Worm (Caenorhabditis elegans): ENCODE results near the gene gasr-8.

The gasr-8 gene

DNA sequence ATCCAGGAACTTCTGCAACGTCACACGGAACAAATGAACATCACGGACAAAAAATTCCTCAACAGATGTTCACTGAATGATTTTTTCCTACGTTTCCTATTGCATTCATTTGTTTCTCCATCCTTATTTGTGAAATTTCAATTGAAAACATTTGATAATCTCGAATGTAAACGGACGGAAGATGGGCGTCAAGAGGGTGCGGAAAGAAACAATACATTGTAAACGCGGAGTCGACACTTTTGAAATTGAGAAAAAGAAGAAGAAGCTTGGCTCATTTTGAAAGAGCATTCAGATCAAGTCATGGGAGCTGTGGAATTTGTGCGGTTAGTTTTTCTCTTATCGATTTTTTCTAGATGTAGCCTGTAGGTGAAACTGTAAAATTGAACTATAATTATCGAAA, 25.9 kb upstream of the gasr-8 start, which contains the start of gene C47E8.9:
Gene C47E8.9, plus strand, starts transcription at position 301 of the 400 bp plus-strand sequence.
- no peak for TF ChIP-seq hnd-1 (tag; optimal IDR thresholded peaks at IDR 0.05)
- TF ChIP-seq ama-1 (optimal IDR thresholded peaks at IDR 0.05): no peak
- no peak for TF ChIP-seq pes-1 (GFP tag; IDR thresholded peaks at IDR 0.05)
- no peak for TF ChIP-seq ets-7 (tag; optimal IDR thresholded peaks at IDR 0.05)

DNA sequence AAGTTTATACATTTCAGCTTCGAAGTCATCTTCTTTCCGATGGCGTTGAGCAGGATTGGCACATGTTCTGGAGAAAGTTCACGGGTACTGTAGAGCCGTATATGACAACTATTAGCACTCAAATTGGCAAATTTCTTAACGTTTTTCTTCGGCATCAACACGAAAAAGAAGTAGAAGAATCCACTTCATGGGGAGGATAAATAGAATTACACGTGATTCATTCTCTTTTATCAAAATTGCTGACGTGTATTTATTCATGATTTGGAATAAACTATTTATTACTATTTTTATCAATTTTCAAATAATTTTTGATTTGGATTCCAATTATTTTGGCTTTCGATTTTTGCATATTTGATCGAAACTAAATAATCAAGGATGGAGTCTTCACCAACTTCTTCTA, 23.2 kb upstream of the gasr-8 start, which contains the start of gene C47E8.1:
Gene C47E8.1, plus strand, starts transcription at position 301 of the 400 bp plus-strand sequence.
- TF ChIP-seq F13C5.2 (tag; optimal IDR thresholded peaks at IDR 0.05) (no peak), aly-1 (tag; optimal IDR thresholded peaks at IDR 0.05) (no peak), scrt-1 (GFP tag; IDR thresholded peaks at IDR 0.05) (no peak), sea-1 (GFP tag; conservative IDR thresholded peaks at IDR 0.05) (no peak), ceh-36 (tag; optimal IDR thresholded peaks at IDR 0.05) (no peak), tbx-37 (GFP tag; conservative IDR thresholded peaks at IDR 0.05) (no peak)

DNA sequence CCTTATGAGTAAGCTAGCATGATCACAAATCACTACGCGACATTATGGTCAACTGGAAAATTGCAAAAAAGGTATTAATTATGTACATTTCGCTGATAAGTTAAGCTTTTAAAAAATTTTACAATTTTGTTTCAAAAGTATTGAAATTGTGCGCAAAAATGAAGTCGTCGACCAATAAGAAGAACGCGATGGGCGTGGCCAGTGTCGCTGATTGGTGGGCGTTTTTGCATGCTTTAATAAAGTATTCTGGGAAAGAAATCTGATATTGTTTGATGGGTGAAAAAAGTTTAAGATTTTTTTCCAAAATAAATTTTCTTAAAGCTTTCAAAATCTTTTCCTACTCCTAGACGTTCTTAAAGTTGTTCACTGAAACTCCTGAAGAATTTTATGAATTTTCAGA, 10.6 kb upstream of the gasr-8 start:
- TF ChIP-seq hmbx-1 (tag; optimal IDR thresholded peaks at IDR 0.05): no peak
- no peak for TF ChIP-seq sea-1 (GFP tag; conservative IDR thresholded peaks at IDR 0.05)
- no peak for TF ChIP-seq flt-1 (GFP tag; IDR thresholded peaks at IDR 0.05)
- TF ChIP-seq hmg-4 (GFP tag; optimal IDR thresholded peaks at IDR 0.05): no peak
- TF ChIP-seq ceh-36 (tag; optimal IDR thresholded peaks at IDR 0.05): no peak
- TF ChIP-seq ama-1 (optimal IDR thresholded peaks at IDR 0.05): no peak

DNA sequence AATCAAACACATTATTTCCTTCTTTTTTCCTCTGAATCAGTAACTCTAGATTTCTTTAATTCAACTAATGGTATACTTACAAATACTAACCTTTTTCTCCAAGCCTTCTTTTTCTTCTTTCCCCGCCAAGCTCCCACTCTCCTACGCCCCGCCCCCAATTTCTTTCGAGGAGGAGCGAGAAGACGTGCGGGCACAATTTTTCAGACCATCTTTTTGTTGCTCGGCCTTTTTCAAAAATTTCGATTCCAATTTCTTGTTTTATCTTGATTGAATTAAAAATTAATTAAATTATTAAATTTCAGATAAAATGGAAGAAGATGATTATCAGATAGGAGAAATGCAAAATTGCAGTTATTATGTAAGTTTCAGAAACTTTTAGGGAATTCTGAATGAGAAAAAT, 8.9 kb upstream of the gasr-8 start, which contains the start of gene C47E8.3:
Gene C47E8.3, plus strand, starts transcription at position 301 of the 400 bp plus-strand sequence.
- TF ChIP-seq pes-1 (GFP tag; IDR thresholded peaks at IDR 0.05) (no peak), hmg-4 (GFP tag; optimal IDR thresholded peaks at IDR 0.05) (no peak), aly-1 (tag; optimal IDR thresholded peaks at IDR 0.05) (no peak), ets-7 (tag; optimal IDR thresholded peaks at IDR 0.05) (no peak)

DNA sequence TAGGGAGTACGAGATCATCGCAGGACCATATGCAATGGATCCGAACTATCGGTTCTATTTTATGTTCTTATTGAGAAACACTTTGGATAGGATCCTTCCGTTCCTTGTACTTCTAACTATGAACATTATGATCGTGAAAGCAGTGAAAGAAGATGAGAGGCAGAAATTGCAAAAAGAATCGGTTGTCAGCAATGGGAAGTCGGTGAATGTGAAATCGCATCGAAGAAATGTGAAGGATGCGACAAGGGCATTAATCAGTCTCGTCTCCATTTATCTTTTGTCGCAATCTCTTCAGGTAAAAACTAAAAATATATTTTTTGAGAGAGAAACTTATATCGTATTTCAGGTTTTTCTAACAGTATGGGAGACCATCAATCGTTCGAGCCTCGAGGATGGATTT, 6.0 kb upstream of the gasr-8 start:
- TF ChIP-seq ceh-36 (tag; optimal IDR thresholded peaks at IDR 0.05) (no peak), hnd-1 (tag; optimal IDR thresholded peaks at IDR 0.05) (no peak), ets-7 (tag; optimal IDR thresholded peaks at IDR 0.05) (no peak), tbx-37 (GFP tag; conservative IDR thresholded peaks at IDR 0.05) (no peak), flt-1 (GFP tag; IDR thresholded peaks at IDR 0.05) (no peak), tbx-11 (GFP tag; IDR thresholded peaks at IDR 0.05) (no peak), hmg-4 (GFP tag; optimal IDR thresholded peaks at IDR 0.05) (no peak), B0310.2 (tag; optimal IDR thresholded peaks at IDR 0.05) (no peak), hmbx-1 (tag; optimal IDR thresholded peaks at IDR 0.05) (no peak), ama-1 (optimal IDR thresholded peaks at IDR 0.05) (no peak), ceh-13 (GFP tag; optimal IDR thresholded peaks at IDR 0.05) (no peak), tra-4 (tag; optimal IDR thresholded peaks at IDR 0.05) (no peak), F13C5.2 (tag; optimal IDR thresholded peaks at IDR 0.05) (no peak), sea-1 (GFP tag; conservative IDR thresholded peaks at IDR 0.05) (no peak), scrt-1 (GFP tag; IDR thresholded peaks at IDR 0.05) (no peak), aly-1 (tag; optimal IDR thresholded peaks at IDR 0.05) (no peak)

DNA sequence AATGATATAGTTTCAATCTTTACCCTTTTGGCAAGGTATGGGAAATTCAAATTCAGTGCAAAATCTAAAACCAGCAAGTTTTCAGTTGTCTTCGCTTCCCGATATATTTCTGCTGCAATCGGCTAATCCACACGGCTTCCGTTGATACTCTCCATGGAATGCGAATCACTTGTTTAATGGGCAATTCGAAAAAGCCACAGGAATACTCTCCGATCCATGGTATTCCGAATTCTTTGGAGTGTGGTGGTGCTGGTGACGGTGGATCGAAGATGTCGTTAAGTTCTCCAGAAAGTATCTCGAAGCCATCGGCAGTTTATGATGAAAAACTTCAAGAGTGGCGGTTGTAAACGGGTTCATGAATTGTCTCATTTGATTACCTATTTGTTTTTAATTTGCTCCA, 5.6 kb upstream of the gasr-8 start:
- TF ChIP-seq ceh-36 (tag; optimal IDR thresholded peaks at IDR 0.05) (no peak), ets-7 (tag; optimal IDR thresholded peaks at IDR 0.05) (no peak), hnd-1 (tag; optimal IDR thresholded peaks at IDR 0.05) (no peak), hmbx-1 (tag; optimal IDR thresholded peaks at IDR 0.05) (no peak), pes-1 (GFP tag; IDR thresholded peaks at IDR 0.05) (no peak), aly-1 (tag; optimal IDR thresholded peaks at IDR 0.05) (no peak), B0310.2 (tag; optimal IDR thresholded peaks at IDR 0.05) (no peak)

DNA sequence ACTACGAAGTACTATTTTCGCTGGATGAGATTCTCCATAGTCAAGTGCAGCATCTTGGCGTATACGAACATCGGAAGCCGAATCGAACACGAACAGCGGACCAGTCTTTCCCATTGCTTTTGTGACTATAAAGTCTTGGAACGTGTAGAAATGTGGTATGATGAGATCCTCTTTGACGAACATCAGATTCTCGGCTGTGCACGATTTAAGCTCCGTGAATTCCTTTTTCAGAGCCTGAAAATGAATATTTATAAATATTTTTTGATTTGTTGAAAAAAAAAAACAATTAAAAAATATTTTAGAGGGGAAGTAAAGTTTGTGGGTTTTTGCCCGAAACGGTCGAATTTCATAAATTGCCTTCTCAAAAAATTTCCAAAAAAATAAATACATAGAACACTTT, 5.0 kb upstream of the gasr-8 start:
- TF ChIP-seq tra-4 (tag; optimal IDR thresholded peaks at IDR 0.05): no peak
- no peak for TF ChIP-seq tbx-37 (GFP tag; conservative IDR thresholded peaks at IDR 0.05)
- TF ChIP-seq hnd-1 (tag; optimal IDR thresholded peaks at IDR 0.05): no peak
- no peak for TF ChIP-seq aly-1 (tag; optimal IDR thresholded peaks at IDR 0.05)
- TF ChIP-seq tbx-11 (GFP tag; IDR thresholded peaks at IDR 0.05): no peak
- no peak for TF ChIP-seq scrt-1 (GFP tag; IDR thresholded peaks at IDR 0.05)
- TF ChIP-seq ama-1 (optimal IDR thresholded peaks at IDR 0.05): no peak
- no peak for TF ChIP-seq hmg-4 (GFP tag; optimal IDR thresholded peaks at IDR 0.05)
- TF ChIP-seq F13C5.2 (tag; optimal IDR thresholded peaks at IDR 0.05): no peak
- TF ChIP-seq hmbx-1 (tag; optimal IDR thresholded peaks at IDR 0.05): no peak
- TF ChIP-seq pes-1 (GFP tag; IDR thresholded peaks at IDR 0.05): no peak
- no peak for TF ChIP-seq B0310.2 (tag; optimal IDR thresholded peaks at IDR 0.05)
- TF ChIP-seq ceh-36 (tag; optimal IDR thresholded peaks at IDR 0.05): no peak

DNA sequence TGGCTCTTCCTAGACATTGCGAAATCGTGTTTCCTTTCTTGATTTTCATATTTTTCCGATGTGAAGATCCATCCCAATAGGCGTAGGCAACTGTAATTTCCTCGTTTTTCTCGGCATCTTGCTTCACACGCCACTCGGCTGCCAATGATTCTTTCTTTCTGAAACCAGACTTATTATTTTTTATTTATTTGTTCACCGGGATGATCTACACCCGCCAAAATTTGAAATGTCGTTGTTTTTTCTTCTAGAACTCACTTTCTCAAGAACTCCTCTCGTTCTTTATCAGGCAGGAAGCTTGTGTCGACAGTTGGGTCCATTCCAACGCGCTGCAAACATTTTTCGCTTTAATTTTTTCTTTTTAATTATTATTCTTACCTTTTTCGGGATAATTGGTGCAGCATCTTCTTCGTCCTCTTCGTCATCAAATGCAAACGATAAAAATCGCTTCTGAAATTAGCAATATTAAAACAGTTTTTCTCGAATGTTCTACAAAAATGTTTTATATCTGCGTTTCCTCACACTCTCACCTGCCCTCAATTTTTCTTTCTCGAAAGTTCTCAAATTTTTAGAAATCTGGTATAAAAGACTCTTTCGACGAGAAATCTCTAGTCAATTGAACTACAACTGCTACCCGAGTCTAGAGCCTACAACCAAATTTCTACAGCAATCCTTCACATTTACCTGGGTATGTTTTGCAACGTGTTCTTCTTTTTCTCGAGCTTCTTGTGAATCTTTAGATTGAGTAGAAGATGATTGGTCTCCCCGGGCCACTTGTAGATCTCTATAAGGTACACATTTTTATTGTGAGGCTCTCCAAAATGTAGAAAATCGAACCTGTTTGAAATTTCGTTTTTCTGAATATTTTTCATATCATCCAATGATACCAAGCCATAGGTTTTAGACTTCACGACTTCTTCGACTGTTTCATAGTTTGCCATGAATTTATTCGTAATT, 4.3 kb upstream of the gasr-8 start, which contains the start of gene hsp-90:
Gene hsp-90, plus strand, starts transcription at position 560 of the 954 bp plus-strand sequence.
- TF ChIP-seq flt-1 (GFP tag; IDR thresholded peaks at IDR 0.05) (no peak), ama-1 (optimal IDR thresholded peaks at IDR 0.05) (no peak), ceh-13 (GFP tag; optimal IDR thresholded peaks at IDR 0.05) (no peak), B0310.2 (tag; optimal IDR thresholded peaks at IDR 0.05) (no peak), sea-1 (GFP tag; conservative IDR thresholded peaks at IDR 0.05) (no peak), tra-4 (tag; optimal IDR thresholded peaks at IDR 0.05) (no peak), aly-1 (tag; optimal IDR thresholded peaks at IDR 0.05) (no peak), F13C5.2 (tag; optimal IDR thresholded peaks at IDR 0.05) (no peak), hmg-4 (GFP tag; optimal IDR thresholded peaks at IDR 0.05) (no peak), tbx-11 (GFP tag; IDR thresholded peaks at IDR 0.05) (no peak), hmbx-1 (tag; optimal IDR thresholded peaks at IDR 0.05) (no peak), scrt-1 (GFP tag; IDR thresholded peaks at IDR 0.05) (no peak)
